Worm (Caenorhabditis elegans) whole organism, L4 larva: ENCODE results near the gene msp-31.

Experiments used
- dpl-1 ChIP-seq: fragments of 150-350 bp; optimal IDR thresholded peaks from 2 replicates; lab custom pipeline; 2014; ENCODE audit warnings: missing biosample characterization, missing genetic modification reagents, missing genetic modification characterization
- nhr-111 ChIP-seq: fragments of 200-800 bp; sonication (Bioruptor generic); optimal IDR thresholded peaks from 2 replicates; lab custom pipeline; 2018; ENCODE audit warnings: mild to moderate bottlenecking, missing genetic modification characterization, missing compliant biosample characterization

DNA sequence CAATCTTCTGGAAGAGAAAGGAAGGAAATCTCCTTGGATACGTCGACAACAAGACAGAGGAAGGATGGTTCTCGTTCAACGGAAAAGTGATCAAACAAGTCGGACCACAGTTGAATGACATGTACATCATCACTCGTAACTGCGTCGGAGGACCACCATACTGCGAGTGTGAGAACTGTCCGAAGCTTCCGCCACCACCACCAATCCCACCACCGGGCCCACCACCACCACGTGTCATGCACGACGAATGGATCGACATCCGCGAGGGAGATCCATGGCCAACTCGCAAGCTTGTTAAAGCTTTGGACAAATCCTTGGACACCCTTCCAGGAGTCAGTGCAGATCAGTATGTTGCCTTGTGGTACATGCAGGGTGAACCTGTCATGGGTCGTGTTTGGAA lies 14.9 kb upstream of the msp-31 start:
- TF ChIP-seq dpl-1 (no peak), nhr-111 (no peak)
